Worm (Caenorhabditis elegans): ENCODE data around the gene acr-20.
A peak's percentile ranks its signal among the peaks of the same experiment; 100 is the strongest.
"Not testable (repeated sequence)": the region's sequence is repeated elsewhere in the genome, so short reads cannot be mapped to it uniquely, and the experiment has no call there.

Gene acr-20

ce11 chrII:14349356-14349923, 28.3 kb downstream of the acr-20 start, which contains the start of the genes Y54G11A.17, lin-7 and elof-1 (continued):
- TF ChIP-seq snpc-4 (tag; optimal IDR thresholded peaks at IDR 0.05), result peak; percentile 86
- peak; percentile 78 for TF ChIP-seq nhr-21 (tag; optimal IDR thresholded peaks at IDR 0.05)

ce11 chrII:14346243-14346642, 31.5 kb downstream of the acr-20 start, which contains the start of gene Y54G11A.9:
Gene Y54G11A.9, minus strand, starts transcription at chrII:14346438.
- not testable (repeated sequence) for TF ChIP-seq ztf-11, peb-1, skn-1 (tag; optimal IDR thresholded peaks at IDR 0.05)

- not testable (repeated sequence) for TF ChIP-seq ztf-4, ceh-82, alr-1 (tag; optimal IDR thresholded peaks at IDR 0.05)
Measured at ce11 chrII:14344166-14344565, 33.5 kb downstream of the acr-20 start, which contains the start of gene ddl-3. Gene ddl-3, minus strand, starts transcription at chrII:14344454.
